Worm (Caenorhabditis elegans) whole organism, L3 larva: ENCODE data around the gene H03E18.2.

Source experiments
- nhr-28 ChIP-seq: fragments of 150-350 bp; optimal IDR thresholded peaks from 2 replicates; lab custom pipeline; 2014; ENCODE audit warnings: missing biosample characterization, missing genetic modification characterization
- nhr-76 ChIP-seq: fragments of 150-350 bp; sonication (generic microtip); optimal IDR thresholded peaks from 5 replicates; lab custom pipeline; 2014; ENCODE audit warnings: missing biosample characterization, missing genetic modification characterization

ce11 chrX:8549026-8549425, 28.7 kb upstream of the H03E18.2 start, which contains the start of gene D2021.4:
- TF ChIP-seq nhr-28 (tag; lab: Kevin White, UChicago) = no peak
- no peak for TF ChIP-seq nhr-76 (tag; lab: Kevin White, UChicago)
